Fruit fly (Drosophila melanogaster): ENCODE results near the gene CG31300.

CG31300 gene

DNA sequence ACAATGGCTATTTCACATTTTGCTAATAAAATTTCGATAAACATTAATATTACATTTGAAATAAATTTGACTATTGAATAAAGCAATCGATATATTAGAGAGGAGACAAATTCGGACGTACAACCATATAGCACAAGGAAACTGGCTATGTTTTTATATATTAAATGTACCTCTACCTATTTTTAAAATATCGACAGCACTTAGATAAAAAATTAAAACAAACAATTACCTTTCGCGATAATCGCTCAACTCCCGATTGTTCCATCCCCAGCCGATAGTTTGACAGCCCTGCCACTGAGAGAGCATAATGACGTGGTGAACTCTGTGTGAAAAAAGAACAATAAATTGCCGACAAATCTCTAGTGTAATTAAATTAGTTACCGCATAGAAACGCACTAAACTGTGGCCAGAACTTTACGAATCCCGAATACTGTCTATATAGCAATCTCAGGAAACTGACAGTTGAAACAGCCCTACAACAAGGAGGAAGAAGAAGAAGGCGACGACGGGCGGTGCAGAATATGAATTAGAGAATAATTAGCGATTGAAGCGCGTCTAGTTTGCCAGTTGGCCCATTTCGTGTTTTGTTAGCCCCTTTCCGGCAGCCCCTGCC, 24.7 kb upstream of the CG31300 start, which contains the start of gene CG11857 (continued):
- TF ChIP-seq br (optimal IDR thresholded peaks at IDR 0.05), result no peak
- TF ChIP-seq nerfin-1 (tag; optimal IDR thresholded peaks at IDR 0.05), result peak; percentile 95
- peak; percentile 95 for TF ChIP-seq tap (tag; optimal IDR thresholded peaks at IDR 0.05)
- peak; percentile 80 for TF ChIP-seq crol (GFP tag; IDR thresholded peaks at IDR 0.05)
- peak; percentile 98 for TF ChIP-seq gro (GFP tag; optimal IDR thresholded peaks at IDR 0.05)
- TF ChIP-seq jing (GFP tag; optimal IDR thresholded peaks at IDR 0.05), result peak; percentile 94
- TF ChIP-seq nerfin-2 (GFP tag; IDR thresholded peaks at IDR 0.05; ENCODE audit: partially characterized antibody), result peak; percentile 99
- peak; percentile 99 for TF ChIP-seq Chrac-16 (GFP tag; optimal IDR thresholded peaks at IDR 0.05)
- peak; percentile 97 for TF ChIP-seq shn (GFP tag; optimal IDR thresholded peaks at IDR 0.05)
- peak; percentile 97 for TF ChIP-seq CG1647 (GFP tag; optimal IDR thresholded peaks at IDR 0.05)
- peak; percentile 99 for TF ChIP-seq Dbx (GFP tag; IDR thresholded peaks at IDR 0.05)
- TF ChIP-seq Dip2 (GFP tag; IDR thresholded peaks at IDR 0.05), result peak; percentile 80
- peak; percentile 96 for TF ChIP-seq CG11695 (GFP tag; IDR thresholded peaks at IDR 0.05)
- peak; percentile 99 for TF ChIP-seq unc-4 (GFP tag; IDR thresholded peaks at IDR 0.05; ENCODE audit: partially characterized antibody)
- peak; percentile 100 for TF ChIP-seq inv (GFP tag; IDR thresholded peaks at IDR 0.05; ENCODE audit: partially characterized antibody)
- peak; percentile 98 for TF ChIP-seq Pdp1 (GFP tag; optimal IDR thresholded peaks at IDR 0.05)
- peak; percentile 100 for TF ChIP-seq Dll (GFP tag; IDR thresholded peaks at IDR 0.05; ENCODE audit: partially characterized antibody)
- peak; percentile 95 for TF ChIP-seq dati (GFP tag; IDR thresholded peaks at IDR 0.05)
- peak; percentile 95 for TF ChIP-seq Ets97D (GFP tag; optimal IDR thresholded peaks at IDR 0.05)
- TF ChIP-seq Atf6 (GFP tag; IDR thresholded peaks at IDR 0.05), result peak; percentile 98
- TF ChIP-seq Aef1 (GFP tag; IDR thresholded peaks at IDR 0.05), result peak; percentile 99
- TF ChIP-seq aop (GFP tag; IDR thresholded peaks at IDR 0.05), result peak; percentile 96
- peak; percentile 92 for TF ChIP-seq bowl (GFP tag; IDR thresholded peaks at IDR 0.05)
- peak; percentile 99 for TF ChIP-seq Abd-B (GFP tag; optimal IDR thresholded peaks at IDR 0.05)
- peak; percentile 100 for TF ChIP-seq sna (GFP tag; IDR thresholded peaks at IDR 0.05; ENCODE audit: partially characterized antibody)
- peak; percentile 95 for TF ChIP-seq CG10543 (GFP tag; optimal IDR thresholded peaks at IDR 0.05)
- peak; percentile 87 for TF ChIP-seq CG8359 (GFP tag; optimal IDR thresholded peaks at IDR 0.05; ENCODE audit: borderline replicate concordance)
- peak; percentile 90 for TF ChIP-seq CG8281 (tag; optimal IDR thresholded peaks at IDR 0.05)
- TF ChIP-seq esg (GFP tag; conservative IDR thresholded peaks at IDR 0.05), result peak; percentile 99
- peak; percentile 98 for TF ChIP-seq Oaz (GFP tag; IDR thresholded peaks at IDR 0.05)
- peak; percentile 100 for TF ChIP-seq Doc3 (GFP tag; IDR thresholded peaks at IDR 0.05; ENCODE audit: partially characterized antibody)
- peak; percentile 95 for TF ChIP-seq CG1024 (GFP tag; IDR thresholded peaks at IDR 0.05)
- peak; percentile 99 for TF ChIP-seq tin (GFP tag; optimal IDR thresholded peaks at IDR 0.05)
- TF ChIP-seq Myb (GFP tag; optimal IDR thresholded peaks at IDR 0.05), result peak; percentile 89
- TF ChIP-seq slp2 (GFP tag; optimal IDR thresholded peaks at IDR 0.05), result peak; percentile 96
- peak; percentile 98 for TF ChIP-seq Rx (GFP tag; IDR thresholded peaks at IDR 0.05)
- peak; percentile 100 for TF ChIP-seq row (GFP tag; IDR thresholded peaks at IDR 0.05)
- TF ChIP-seq Asciz (GFP tag; optimal IDR thresholded peaks at IDR 0.05), result peak; percentile 92
- TF ChIP-seq CG31365 (tag; optimal IDR thresholded peaks at IDR 0.05), result peak; percentile 83
- peak; percentile 81 for TF ChIP-seq CG10274 (GFP tag; optimal IDR thresholded peaks at IDR 0.05)
- TF ChIP-seq Ets65A (GFP tag), result peak; percentile 100
- peak; percentile 100 for TF ChIP-seq sens (GFP tag)
- peak; percentile 99 for TF ChIP-seq CG9215 (GFP tag; IDR thresholded peaks at IDR 0.05)
- TF ChIP-seq CG6765 (GFP tag; optimal IDR thresholded peaks at IDR 0.05), result peak; percentile 87
- peak; percentile 65 for TF ChIP-seq Dp (GFP tag; optimal IDR thresholded peaks at IDR 0.05)
- peak; percentile 96 for TF ChIP-seq CG16863 (GFP tag; optimal IDR thresholded peaks at IDR 0.05)
- peak; percentile 98 for TF ChIP-seq Dek (tag; optimal IDR thresholded peaks at IDR 0.05)
- peak; percentile 99 for TF ChIP-seq zen2 (GFP tag; IDR thresholded peaks at IDR 0.05; ENCODE audit: partially characterized antibody)
- peak; percentile 99 for TF ChIP-seq Ssrp (tag; optimal IDR thresholded peaks at IDR 0.05)
- peak; percentile 97 for TF ChIP-seq CHES-1-like (GFP tag; optimal IDR thresholded peaks at IDR 0.05)
